Worm (Caenorhabditis elegans) whole organism, young adult: Measurements from ENCODE around the gene F54H5.3.

ENCODE experiments used
- F49E8.2 ChIP-seq: sonication (generic microtip); optimal IDR thresholded peaks from 3 replicates; lab custom pipeline; 2017; ENCODE audit warnings: missing genetic modification characterization, mild to moderate bottlenecking, missing compliant biosample characterization, antibody characterized with exemption, moderate library complexity; ENCODE audit not compliant: insufficient read depth
- bed-2 ChIP-seq: fragments of 200-800 bp; sonication (Bioruptor generic); IDR thresholded peaks from 2 replicates; pipeline ENCODE4 v1.3.6; 2022; ENCODE audit warnings: missing genetic modification reagents, missing genetic modification characterization, missing compliant biosample characterization
- dpl-1 ChIP-seq: fragments of 150-350 bp; optimal IDR thresholded peaks from 2 replicates; lab custom pipeline; 2014; ENCODE audit warnings: missing biosample characterization, missing genetic modification reagents, missing genetic modification characterization
- hrde-1 ChIP-seq: sonication (generic microtip); optimal IDR thresholded peaks from 2 replicates; lab custom pipeline; 2016; ENCODE audit warnings: missing genetic modification characterization, mild to moderate bottlenecking, missing compliant biosample characterization, moderate library complexity, missing genotype, missing genetic modification reagents, borderline replicate concordance
- lin-54 ChIP-seq: fragments of 200-800 bp; sonication (Bioruptor generic); optimal IDR thresholded peaks from 2 replicates; lab custom pipeline; 2018; ENCODE audit warnings: mild to moderate bottlenecking, missing genetic modification characterization, missing compliant biosample characterization
- pbrm-1 ChIP-seq: fragments of 200-800 bp; sonication (Bioruptor generic); IDR thresholded peaks from 2 replicates; pipeline ENCODE4 v1.3.6; 2022; ENCODE audit warnings: missing genetic modification reagents, missing genetic modification characterization, missing compliant biosample characterization

DNA sequence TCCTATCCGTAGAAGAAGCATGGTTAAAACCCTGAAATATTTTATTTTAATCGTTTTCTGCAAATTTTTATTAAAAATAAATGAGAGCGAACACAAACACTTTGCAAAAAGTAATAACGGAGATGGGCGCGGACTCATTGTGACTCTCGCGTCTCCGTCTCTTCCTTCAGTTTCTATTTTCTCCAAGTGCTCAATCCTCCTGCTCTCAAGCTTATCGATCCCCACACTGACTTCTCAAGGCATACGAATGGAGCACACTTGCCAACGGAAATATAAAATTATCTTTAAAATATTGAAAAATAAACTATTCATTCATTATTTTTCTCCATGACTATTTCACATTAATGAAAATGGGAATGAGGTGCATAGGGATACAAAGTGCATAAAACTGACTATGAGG lies 23.9 kb upstream of the F54H5.3 start, which contains the start of gene dnj-8:
- TF ChIP-seq lin-54 (GFP tag; lab: Kevin White, UChicago): no peak
- no peak for TF ChIP-seq hrde-1
- no peak for TF ChIP-seq bed-2 (GFP tag; lab: Robert Waterston, UW)
- no peak for TF ChIP-seq dpl-1 (GFP tag; lab: Kevin White, UChicago)
- no peak for TF ChIP-seq F49E8.2 (tag; lab: Kevin White, UChicago)
- no peak for TF ChIP-seq pbrm-1 (GFP tag; lab: Robert Waterston, UW)
